Worm (Caenorhabditis elegans) whole organism, midembryonic: ENCODE results near the gene ZK930.6.

Source experiments
- T22C8.4 ChIP-seq: fragments of 200-800 bp; sonication (Bioruptor generic); IDR thresholded peaks from 2 replicates; pipeline ENCODE4 v1.3.6; 2022; ENCODE audit warnings: missing genetic modification characterization, missing compliant biosample characterization
- flt-1 ChIP-seq: fragments of 200-800 bp; sonication (Bioruptor generic); IDR thresholded peaks from 2 replicates; pipeline ENCODE4 v1.3.6; 2022; ENCODE audit warnings: missing genetic modification characterization, missing compliant biosample characterization
- klf-2 ChIP-seq: fragments of 200-800 bp; sonication (Bioruptor generic); conservative IDR thresholded peaks from 2 replicates; pipeline ENCODE4 v1.3.6; 2022; ENCODE audit warnings: missing genetic modification reagents, missing genetic modification characterization, missing compliant biosample characterization
- med-1 ChIP-seq: sonication (generic microtip); optimal IDR thresholded peaks from 2 replicates; lab custom pipeline; 2017; ENCODE audit warnings: missing genetic modification characterization, mild to moderate bottlenecking, missing compliant biosample characterization, antibody characterized with exemption, missing genetic modification reagents; ENCODE audit not compliant: insufficient read depth
- ref-1 ChIP-seq: fragments of 200-800 bp; sonication (Bioruptor generic); conservative IDR thresholded peaks from 2 replicates; pipeline ENCODE4 v1.3.6; 2022; ENCODE audit warnings: missing genetic modification reagents, missing genetic modification characterization, missing compliant biosample characterization

ce11 chrII:11887724-11888123 is 4.0 kb downstream of the ZK930.6 start:
- no peak for TF ChIP-seq ref-1 (GFP tag; lab: Robert Waterston, UW)
- no peak for TF ChIP-seq T22C8.4 (GFP tag; lab: Robert Waterston, UW)
- no peak for TF ChIP-seq med-1 (GFP tag; lab: Kevin White, UChicago)
- TF ChIP-seq flt-1 (GFP tag; lab: Robert Waterston, UW): no peak
- TF ChIP-seq klf-2 (GFP tag; lab: Robert Waterston, UW): no peak
